Worm (Caenorhabditis elegans): Measurements from ENCODE around the gene nhr-102.

- no peak for TF ChIP-seq dao-5 (tag; optimal IDR thresholded peaks at IDR 0.05)
- no peak for TF ChIP-seq W03F9.2 (tag; optimal IDR thresholded peaks at IDR 0.05)
Observed at ce11 chrV:15870356-15870755, 5.9 kb downstream of the nhr-102 start, which contains the start of gene str-57.

Data from whole organism, L4/young adult.